Worm (Caenorhabditis elegans) whole organism, late embryonic: ENCODE data around the gene kin-4.

Source experiments
- Y22D7AL.16 ChIP-seq: sonication (generic microtip); optimal IDR thresholded peaks from 2 replicates; lab custom pipeline; 2016; ENCODE audit warnings: missing genetic modification characterization, missing compliant biosample characterization
- ama-1 ChIP-seq: fragments of 150-350 bp; optimal IDR thresholded peaks from 2 replicates; lab custom pipeline; 2014
- lin-11 ChIP-seq: fragments of 200-800 bp; sonication (Bioruptor generic); optimal IDR thresholded peaks from 2 replicates; lab custom pipeline; 2018; ENCODE audit warnings: mild to moderate bottlenecking, missing genetic modification characterization, missing compliant biosample characterization
- nfya-1 ChIP-seq: sonication (generic microtip); optimal IDR thresholded peaks from 2 replicates; lab custom pipeline; 2017; ENCODE audit warnings: missing genetic modification characterization, mild to moderate bottlenecking, missing compliant biosample characterization, antibody characterized with exemption, moderate library complexity
- odd-2 ChIP-seq: sonication (generic microtip); optimal IDR thresholded peaks from 2 replicates; lab custom pipeline; 2017; ENCODE audit warnings: antibody characterized with exemption, mild to moderate bottlenecking, missing genetic modification characterization, missing compliant biosample characterization
- unc-55 ChIP-seq: sonication (generic microtip); optimal IDR thresholded peaks from 2 replicates; lab custom pipeline; 2017; ENCODE audit warnings: missing biosample characterization, missing genetic modification reagents, missing genetic modification characterization
- unc-86 ChIP-seq: sonication (generic microtip); optimal IDR thresholded peaks from 2 replicates; lab custom pipeline; 2016; ENCODE audit warnings: missing genetic modification characterization, missing compliant biosample characterization

ce11 chrIV:11465125-11465524 is 39.6 kb downstream of the kin-4 start, which contains the start of gene C10C6.3:
- TF ChIP-seq lin-11, result no peak
- TF ChIP-seq ama-1 (lab: Kevin White, UChicago), result no peak
- TF ChIP-seq unc-55, result no peak
- no peak for TF ChIP-seq odd-2
- TF ChIP-seq unc-86 (tag; lab: Kevin White, UChicago), result no peak
- no peak for TF ChIP-seq nfya-1 (tag; lab: Kevin White, UChicago)
- no peak for TF ChIP-seq Y22D7AL.16
